Worm (Caenorhabditis elegans): Measurements from ENCODE around the gene T07F10.3.

- TF ChIP-seq flt-1 (GFP tag; IDR thresholded peaks at IDR 0.05) (no peak), sea-1 (GFP tag; conservative IDR thresholded peaks at IDR 0.05) (no peak), ama-1 (optimal IDR thresholded peaks at IDR 0.05) (no peak), ets-7 (tag; optimal IDR thresholded peaks at IDR 0.05) (no peak), ceh-13 (GFP tag; optimal IDR thresholded peaks at IDR 0.05) (no peak), tbx-37 (GFP tag; conservative IDR thresholded peaks at IDR 0.05) (no peak), tbx-11 (GFP tag; IDR thresholded peaks at IDR 0.05) (no peak)
These were observed 6.0 kb upstream of the T07F10.3 start for ce11 chrV:12875850-12876249.
